Fruit fly (Drosophila melanogaster) whole organism, embryonic: Measurements from ENCODE around the gene Atpalpha.
A peak's percentile ranks its signal among the peaks of the same experiment; 100 is the strongest.

ENCODE experiments used
- Blimp-1 ChIP-seq: fragments of 200-800 bp; sonication (Bioruptor generic); optimal IDR thresholded peaks from 3 replicates; lab custom pipeline; 2018; ENCODE audit warnings: missing biosample characterization, missing genetic modification characterization, mild to moderate bottlenecking, moderate library complexity, missing genetic modification reagents
- Bteb2 ChIP-seq: fragments of 200-800 bp; sonication (Bioruptor generic); optimal IDR thresholded peaks from 2 replicates; lab custom pipeline; 2016; ENCODE audit warnings: missing biosample characterization, missing genetic modification characterization
- CG10959 ChIP-seq: fragments of 200-800 bp; sonication (Bioruptor generic); IDR thresholded peaks from 2 replicates; pipeline ENCODE4 v1.3.6; 2022; ENCODE audit warnings: missing biosample characterization, missing genetic modification characterization
- CG11456 ChIP-seq: fragments of 200-800 bp; sonication (Bioruptor generic); IDR thresholded peaks from 3 replicates; pipeline ENCODE4 v1.3.6; 2022; ENCODE audit warnings: missing biosample characterization, missing genetic modification characterization
- CG12071 ChIP-seq: fragments of 200-800 bp; sonication (Bioruptor generic); optimal IDR thresholded peaks from 3 replicates; lab custom pipeline; 2018; ENCODE audit warnings: missing biosample characterization, mild to moderate bottlenecking, missing genetic modification characterization
- CG12391 ChIP-seq: fragments of 200-800 bp; sonication (Bioruptor generic); optimal IDR thresholded peaks from 3 replicates; lab custom pipeline; 2018; ENCODE audit warnings: missing biosample characterization, mild to moderate bottlenecking, missing genetic modification characterization, moderate library complexity
- CG13424 ChIP-seq: fragments of 200-800 bp; sonication (Bioruptor generic); optimal IDR thresholded peaks from 2 replicates; lab custom pipeline; 2019; ENCODE audit warnings: missing biosample characterization, mild to moderate bottlenecking, missing genetic modification characterization, moderate library complexity
- CG16813 ChIP-seq: fragments of 200-800 bp; sonication (Bioruptor generic); IDR thresholded peaks from 3 replicates; pipeline ENCODE4 v1.3.6; 2022; ENCODE audit warnings: missing biosample characterization, missing genetic modification characterization; ENCODE audit not compliant: partially characterized antibody
- CG17361 ChIP-seq: fragments of 200-800 bp; sonication (Bioruptor generic); IDR thresholded peaks from 3 replicates; pipeline ENCODE4 v1.3.6; 2022; ENCODE audit warnings: missing biosample characterization, missing genetic modification characterization
- CG30431 ChIP-seq: fragments of 200-800 bp; sonication (Bioruptor generic); optimal IDR thresholded peaks from 2 replicates; lab custom pipeline; 2017; ENCODE audit warnings: missing biosample characterization, missing genetic modification characterization
- CG3407 ChIP-seq: fragments of 200-800 bp; sonication (Bioruptor generic); optimal IDR thresholded peaks from 2 replicates; lab custom pipeline; 2018; ENCODE audit warnings: missing biosample characterization, mild to moderate bottlenecking, missing genetic modification characterization
- CG4404 ChIP-seq: fragments of 200-800 bp; sonication (Bioruptor generic); IDR thresholded peaks from 2 replicates; pipeline ENCODE4 v1.3.6; 2022; ENCODE audit warnings: missing biosample characterization, missing genetic modification characterization
- CG4617 ChIP-seq: fragments of 200-800 bp; sonication (Bioruptor generic); optimal IDR thresholded peaks from 3 replicates; lab custom pipeline; 2016; ENCODE audit warnings: missing biosample characterization, missing genetic modification characterization, borderline replicate concordance
- CG4730 ChIP-seq: fragments of 200-800 bp; sonication (Bioruptor generic); IDR thresholded peaks from 2 replicates; pipeline ENCODE4 v1.3.6; 2022; ENCODE audit warnings: missing biosample characterization, missing genetic modification characterization
- CG6683 ChIP-seq: fragments of 200-800 bp; sonication (Bioruptor generic); optimal IDR thresholded peaks from 2 replicates; lab custom pipeline; 2017; ENCODE audit warnings: missing biosample characterization, mild to moderate bottlenecking, missing genetic modification characterization, missing genetic modification reagents
- CG7556 ChIP-seq: fragments of 200-800 bp; sonication (Bioruptor generic); optimal IDR thresholded peaks from 2 replicates; lab custom pipeline; 2017; ENCODE audit warnings: missing biosample characterization, mild to moderate bottlenecking, missing genetic modification characterization
- CG9817 ChIP-seq: fragments of 200-800 bp; sonication (Bioruptor generic); optimal IDR thresholded peaks from 2 replicates; lab custom pipeline; 2018; ENCODE audit warnings: missing biosample characterization, mild to moderate bottlenecking, missing genetic modification characterization, moderate library complexity
- D ChIP-seq, 2 experiments: fragments of 200-800 bp in 1 of 2; fragments of >200 bp in 1 of 2; sonication (Bioruptor generic) in 1 of 2; optimal IDR thresholded peaks; 2 replicates in 1 of 2; 3 replicates in 1 of 2; lab custom pipeline; 2017; ENCODE audit warnings: mild to moderate bottlenecking in 1 of 2, missing biosample characterization in 1 of 2, missing genetic modification characterization in 1 of 2, missing genetic modification reagents in 1 of 2
- Dp ChIP-seq: fragments of 200-800 bp; sonication (Bioruptor generic); optimal IDR thresholded peaks from 2 replicates; lab custom pipeline; 2018; ENCODE audit warnings: missing biosample characterization, mild to moderate bottlenecking, missing genetic modification characterization, moderate library complexity
- ERR ChIP-seq: fragments of 200-800 bp; sonication (Bioruptor generic); optimal IDR thresholded peaks from 2 replicates; lab custom pipeline; 2016; ENCODE audit warnings: missing biosample characterization, missing genetic modification characterization
- Gug ChIP-seq: fragments of 200-800 bp; sonication (Bioruptor generic); IDR thresholded peaks from 4 replicates; pipeline ENCODE4 v1.3.6; 2022; ENCODE audit warnings: missing biosample characterization, missing genetic modification characterization
- HLH3B ChIP-seq: fragments of 200-800 bp; sonication (Bioruptor generic); IDR thresholded peaks from 2 replicates; pipeline ENCODE4 v1.3.6; 2022; ENCODE audit warnings: missing biosample characterization, missing genetic modification characterization
- HmgZ ChIP-seq: fragments of 200-800 bp; sonication (Bioruptor generic); optimal IDR thresholded peaks from 2 replicates; lab custom pipeline; 2018; ENCODE audit warnings: missing biosample characterization, mild to moderate bottlenecking, missing genetic modification characterization
- Hmr ChIP-seq: fragments of 200-800 bp; sonication (Bioruptor generic); optimal IDR thresholded peaks from 3 replicates; lab custom pipeline; 2017; ENCODE audit warnings: mild to moderate bottlenecking, missing biosample characterization, missing genetic modification reagents, missing genetic modification characterization
- MTF-1 ChIP-seq: fragments of 200-800 bp; sonication (Bioruptor generic); optimal IDR thresholded peaks from 2 replicates; lab custom pipeline; 2018; ENCODE audit warnings: missing biosample characterization, mild to moderate bottlenecking, missing genetic modification characterization, borderline replicate concordance
- NFAT ChIP-seq: fragments of 200-800 bp; sonication (Bioruptor generic); IDR thresholded peaks from 2 replicates; pipeline ENCODE4 v1.3.6; 2022; ENCODE audit warnings: missing biosample characterization, missing genetic modification characterization
- Poxn ChIP-seq: fragments of 200-800 bp; sonication (Bioruptor generic); IDR thresholded peaks from 2 replicates; pipeline ENCODE4 v1.3.6; 2022; ENCODE audit warnings: missing biosample characterization, missing genetic modification characterization
- Ravus ChIP-seq: fragments of 200-800 bp; sonication (Bioruptor generic); IDR thresholded peaks from 2 replicates; pipeline ENCODE4 v1.3.6; 2022; ENCODE audit warnings: missing biosample characterization, missing genetic modification characterization
- abd-A ChIP-seq: fragments of 200-800 bp; sonication (Bioruptor generic); optimal IDR thresholded peaks from 3 replicates; lab custom pipeline; 2019; ENCODE audit warnings: missing biosample characterization, mild to moderate bottlenecking, missing genetic modification characterization, moderate library complexity
- cato ChIP-seq: fragments of 200-800 bp; sonication (Bioruptor generic); optimal IDR thresholded peaks from 2 replicates; lab custom pipeline; 2016; ENCODE audit warnings: missing biosample characterization, missing genetic modification characterization, borderline replicate concordance
- fd64A ChIP-seq: fragments of 200-800 bp; sonication (Bioruptor generic); optimal IDR thresholded peaks from 3 replicates; lab custom pipeline; 2018; ENCODE audit warnings: missing biosample characterization, mild to moderate bottlenecking, missing genetic modification characterization
- fru ChIP-seq: fragments of >200 bp; optimal IDR thresholded peaks from 2 replicates; lab custom pipeline; 2017
- grau ChIP-seq: fragments of 200-800 bp; optimal IDR thresholded peaks from 3 replicates; lab custom pipeline; 2019; ENCODE audit warnings: missing biosample characterization, mild to moderate bottlenecking, missing genetic modification characterization, moderate library complexity
- kah ChIP-seq: fragments of 200-800 bp; sonication (Bioruptor generic); optimal IDR thresholded peaks from 2 replicates; lab custom pipeline; 2018; ENCODE audit warnings: missing biosample characterization, mild to moderate bottlenecking, missing genetic modification characterization
- kni ChIP-seq: fragments of 200-800 bp; sonication (Bioruptor generic); optimal IDR thresholded peaks from 3 replicates; lab custom pipeline; 2017; ENCODE audit warnings: mild to moderate bottlenecking, missing biosample characterization, missing genetic modification reagents, missing genetic modification characterization
- lbe ChIP-seq: fragments of 200-800 bp; sonication (Bioruptor generic); optimal IDR thresholded peaks from 2 replicates; lab custom pipeline; 2016; ENCODE audit warnings: missing biosample characterization, mild to moderate bottlenecking, missing genetic modification characterization
- lilli ChIP-seq: fragments of 200-800 bp; sonication (Bioruptor generic); optimal IDR thresholded peaks from 3 replicates; lab custom pipeline; 2016; ENCODE audit warnings: missing biosample characterization, missing genetic modification characterization
- lov ChIP-seq, 2 experiments: fragments of 200-800 bp in 1 of 2; fragments of >200 bp in 1 of 2; sonication (Bioruptor generic) in 1 of 2; IDR thresholded peaks in 1 of 2; optimal IDR thresholded peaks in 1 of 2; 2 replicates in 1 of 2; 3 replicates in 1 of 2; pipeline versions ENCODE4 v1.3.6 to Lab custom; 2017 to 2022; ENCODE audit warnings: missing biosample characterization in 1 of 2, missing genetic modification characterization in 1 of 2
- mld ChIP-seq: fragments of 200-800 bp; sonication (Bioruptor generic); IDR thresholded peaks from 3 replicates; pipeline ENCODE4 v1.3.6; 2022; ENCODE audit warnings: missing biosample characterization, missing genetic modification characterization; ENCODE audit not compliant: partially characterized antibody
- pb ChIP-seq: fragments of 200-800 bp; sonication (Bioruptor generic); optimal IDR thresholded peaks from 3 replicates; lab custom pipeline; 2016; ENCODE audit warnings: missing biosample characterization, missing genetic modification characterization
- pzg ChIP-seq: fragments of 200-800 bp; sonication (Bioruptor generic); optimal IDR thresholded peaks from 3 replicates; lab custom pipeline; 2018; ENCODE audit warnings: missing biosample characterization, mild to moderate bottlenecking, missing genetic modification characterization, moderate library complexity
- ro ChIP-seq: fragments of 200-800 bp; sonication (Bioruptor generic); IDR thresholded peaks from 2 replicates; pipeline ENCODE4 v1.3.6; 2022; ENCODE audit warnings: missing biosample characterization, missing genetic modification characterization
- salm ChIP-seq: fragments of 200-800 bp; sonication (Bioruptor generic); optimal IDR thresholded peaks from 2 replicates; lab custom pipeline; 2018; ENCODE audit warnings: missing biosample characterization, mild to moderate bottlenecking, missing genetic modification characterization
- sc ChIP-seq, 3 experiments: fragments of >200 bp in 2 of 3; fragments of 200-800 bp in 1 of 3; sonication (Bioruptor generic) in 1 of 3; optimal IDR thresholded peaks; 2 replicates in 2 of 3; 3 replicates in 1 of 3; lab custom pipeline; 2017; ENCODE audit warnings: mild to moderate bottlenecking in 1 of 3, missing biosample characterization in 1 of 3, missing genetic modification characterization in 1 of 3, missing genetic modification reagents in 1 of 3
- sisA ChIP-seq: fragments of 200-800 bp; sonication (Bioruptor generic); IDR thresholded peaks from 2 replicates; pipeline ENCODE4 v1.3.6; 2022; ENCODE audit warnings: missing biosample characterization, missing genetic modification characterization
- sob ChIP-seq: fragments of 200-800 bp; sonication (Bioruptor generic); IDR thresholded peaks from 2 replicates; pipeline ENCODE4 v1.3.6; 2022; ENCODE audit warnings: missing biosample characterization, missing genetic modification characterization
- sr ChIP-seq: fragments of 200-800 bp; sonication (Bioruptor generic); IDR thresholded peaks from 3 replicates; pipeline ENCODE4 v1.3.6; 2022; ENCODE audit warnings: missing biosample characterization, missing genetic modification characterization

Atpalpha gene

DNA sequence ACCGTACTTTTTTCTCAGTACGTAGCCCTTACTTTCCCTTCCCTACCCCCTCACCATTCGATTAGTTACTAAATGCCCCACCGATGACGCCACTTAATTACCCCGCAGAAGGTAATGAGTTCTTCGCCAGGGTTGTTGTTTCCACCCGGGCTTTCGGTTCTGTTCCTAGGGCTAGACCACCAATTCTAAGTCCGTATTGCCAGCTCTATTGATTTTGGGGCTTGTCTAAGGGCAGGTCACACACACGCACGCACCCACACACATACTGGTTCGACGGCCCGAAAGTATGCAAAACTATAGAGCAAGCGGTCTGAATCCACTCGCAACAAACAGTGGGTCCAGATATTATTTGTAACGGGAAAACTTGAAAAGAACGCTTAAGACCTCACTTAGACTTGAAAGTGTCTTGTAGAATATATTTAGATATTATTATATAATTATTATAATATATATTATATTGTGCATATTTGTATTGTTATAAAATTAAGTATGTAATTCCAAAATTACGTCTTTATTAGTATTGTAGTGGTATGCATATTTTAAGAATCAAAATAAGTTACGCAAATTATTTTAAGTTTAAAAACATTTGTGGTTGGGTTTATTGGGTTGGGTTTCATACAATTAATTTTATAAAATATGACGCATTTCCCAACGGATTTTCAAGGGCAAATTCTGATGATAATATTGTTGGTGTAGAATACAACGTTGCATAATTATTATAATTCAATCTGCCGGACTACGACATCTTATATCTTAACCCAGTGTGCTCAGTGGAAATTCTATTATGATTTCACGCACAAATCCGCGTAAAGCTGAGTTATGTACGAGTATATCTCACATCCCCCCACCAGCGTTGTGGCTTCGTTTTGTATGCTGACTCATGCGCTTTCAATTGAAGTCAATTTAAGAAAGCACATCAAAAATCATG, 1.5 kb downstream of the Atpalpha start (continued):
- TF ChIP-seq Hmr (GFP tag; lab: Kevin White, UChicago) (peak; percentile 59), cato (GFP tag; lab: Kevin White, UChicago) (no peak), CG7556 (GFP tag; lab: Kevin White, UChicago) (peak; percentile 75), Ravus (GFP tag; lab: Robert Waterston, UW) (no peak), NFAT (GFP tag; lab: Robert Waterston, UW) (no peak), pzg (GFP tag; lab: Kevin White, UChicago) (no peak), sc (optimal IDR thresholded peaks at IDR 0.05; lab: Kevin White, UChicago) (no peak), sc (GFP tag; optimal IDR thresholded peaks at IDR 0.05; lab: Kevin White, UChicago) (no peak), grau (peak; percentile 58), CG12071 (GFP tag; lab: Kevin White, UChicago) (no peak), kah (GFP tag; lab: Kevin White, UChicago) (no peak), mld (GFP tag; lab: Robert Waterston, UW) (no peak), CG13424 (tag; lab: Kevin White, UChicago) (peak; percentile 45), sisA (GFP tag; lab: Robert Waterston, UW) (no peak), CG10959 (GFP tag; lab: Robert Waterston, UW) (no peak), HmgZ (peak; percentile 46), salm (tag; lab: Kevin White, UChicago) (no peak), CG12391 (tag; lab: Kevin White, UChicago) (peak; percentile 59), CG4617 (GFP tag; lab: Kevin White, UChicago) (no peak), lilli (peak; percentile 9), Gug (no peak), lbe (GFP tag; lab: Kevin White, UChicago) (no peak), D (optimal IDR thresholded peaks at IDR 0.05; lab: Kevin White, UChicago) (no peak), D (GFP tag; optimal IDR thresholded peaks at IDR 0.05; lab: Kevin White, UChicago) (no peak), lov (optimal IDR thresholded peaks at IDR 0.05; lab: Kevin White, UChicago) (no peak), lov (GFP tag; IDR thresholded peaks at IDR 0.05; lab: Robert Waterston, UW) (no peak), abd-A (tag; lab: Kevin White, UChicago) (peak; percentile 94), HLH3B (GFP tag; lab: Robert Waterston, UW) (no peak), CG3407 (GFP tag; lab: Kevin White, UChicago) (no peak), CG9817 (tag; lab: Kevin White, UChicago) (no peak), Dp (no peak), fd64A (GFP tag; lab: Kevin White, UChicago) (no peak), pb (no peak), CG4730 (GFP tag; lab: Robert Waterston, UW) (no peak), CG11456 (GFP tag; lab: Robert Waterston, UW) (0 out of 3 replicates have a peak, but pooled peaks have one; percentile 18), CG16813 (GFP tag; lab: Robert Waterston, UW) (no peak), fru (lab: Kevin White, UChicago) (no peak), CG30431 (GFP tag; lab: Kevin White, UChicago) (no peak), kni (GFP tag; lab: Kevin White, UChicago) (no peak), ERR (GFP tag; lab: Kevin White, UChicago) (no peak), CG4404 (GFP tag; lab: Robert Waterston, UW) (no peak), MTF-1 (GFP tag; lab: Kevin White, UChicago) (no peak), Bteb2 (no peak), CG17361 (GFP tag; lab: Robert Waterston, UW) (peak; percentile 36; the same call in 1 of the 3 replicates), ro (GFP tag; lab: Robert Waterston, UW) (no peak), sr (no peak), Blimp-1 (GFP tag; lab: Kevin White, UChicago) (no peak), sob (0 out of 2 replicates have a peak, but pooled peaks have one; percentile 27), CG6683 (no peak), Poxn (no peak)
